Fruit fly (Drosophila melanogaster): ENCODE data around the gene GILT1.
A peak's percentile ranks its signal among the peaks of the same experiment; 100 is the strongest.

The GILT1 gene

DNA sequence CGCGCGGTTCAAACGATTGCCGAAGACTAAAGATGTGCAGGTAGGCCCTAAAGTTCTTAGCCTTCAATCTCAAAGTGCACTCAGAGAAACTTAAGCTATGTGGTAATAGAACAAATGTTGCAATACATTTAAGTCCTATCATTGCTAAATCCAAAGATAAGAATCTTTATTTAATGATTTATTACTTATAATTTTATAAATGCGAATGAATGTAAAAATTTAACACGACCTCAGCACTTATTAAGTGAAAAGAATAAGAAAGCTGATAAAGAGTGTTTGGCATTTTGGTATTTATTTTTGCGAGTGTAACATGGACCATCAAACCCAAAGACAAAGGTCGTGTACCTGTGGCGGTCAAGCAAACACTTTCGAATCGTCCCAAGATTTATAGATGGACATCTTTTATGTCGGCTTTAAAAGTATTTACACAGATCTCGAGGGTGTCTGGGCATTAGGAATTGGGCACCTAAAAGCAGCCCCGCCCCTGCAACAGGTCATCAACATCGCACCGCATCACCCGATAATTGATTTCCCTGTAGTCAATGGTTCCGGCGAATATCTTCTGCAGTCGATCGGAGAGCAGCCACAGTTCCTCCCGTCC lies 3.3 kb upstream of the GILT1 start, which contains the start of gene yellow-e3 (continued):
- no peak for TF ChIP-seq HLH54F (GFP tag; optimal IDR thresholded peaks at IDR 0.05)
- no peak for TF ChIP-seq cwo (GFP tag; optimal IDR thresholded peaks at IDR 0.05)
- TF ChIP-seq CG10654 (GFP tag; optimal IDR thresholded peaks at IDR 0.05), result no peak
- TF ChIP-seq NC2α (GFP tag; optimal IDR thresholded peaks at IDR 0.05), result no peak
- peak; percentile 59 for TF ChIP-seq D19A (tag; optimal IDR thresholded peaks at IDR 0.05)
- TF ChIP-seq Six4 (GFP tag; optimal IDR thresholded peaks at IDR 0.05), result no peak
- no peak for TF ChIP-seq pzg (GFP tag; optimal IDR thresholded peaks at IDR 0.05)
- no peak for TF ChIP-seq Doc2 (GFP tag; IDR thresholded peaks at IDR 0.05)
- TF ChIP-seq br (optimal IDR thresholded peaks at IDR 0.05), result no peak
- peak; percentile 65 for TF ChIP-seq gem (tag; optimal IDR thresholded peaks at IDR 0.05)
- TF ChIP-seq CG1233 (GFP tag; optimal IDR thresholded peaks at IDR 0.05), result no peak
- peak; percentile 6 for TF ChIP-seq CG11504 (tag; optimal IDR thresholded peaks at IDR 0.05)
- no peak for TF ChIP-seq CG12769 (tag; optimal IDR thresholded peaks at IDR 0.05)
- TF ChIP-seq chm (GFP tag; IDR thresholded peaks at IDR 0.05), result no peak
- peak; percentile 25 for TF ChIP-seq CoRest (tag; optimal IDR thresholded peaks at IDR 0.05)
- TF ChIP-seq dmrt11E (tag; optimal IDR thresholded peaks at IDR 0.05), result peak; percentile 87
- peak; percentile 16 for TF ChIP-seq CG30403 (GFP tag; optimal IDR thresholded peaks at IDR 0.05)
- peak; percentile 14 for TF ChIP-seq CG1602 (GFP tag; optimal IDR thresholded peaks at IDR 0.05)
- peak; percentile 41 for TF ChIP-seq CG16815 (GFP tag; optimal IDR thresholded peaks at IDR 0.05)
- no peak for TF ChIP-seq Usf (GFP tag; optimal IDR thresholded peaks at IDR 0.05)
- peak; percentile 11 for TF ChIP-seq stwl (tag; optimal IDR thresholded peaks at IDR 0.05)
- TF ChIP-seq Doc3 (GFP tag; IDR thresholded peaks at IDR 0.05; ENCODE audit: partially characterized antibody), result no peak
- no peak for TF ChIP-seq CG17186 (GFP tag; optimal IDR thresholded peaks at IDR 0.05)
- TF ChIP-seq CG15696 (tag; optimal IDR thresholded peaks at IDR 0.05), result peak; percentile 90
- TF ChIP-seq Hr3 (GFP tag; optimal IDR thresholded peaks at IDR 0.05), result no peak
- no peak for TF ChIP-seq CG5245 (GFP tag; optimal IDR thresholded peaks at IDR 0.05)
- no peak for TF ChIP-seq CG7786 (GFP tag; optimal IDR thresholded peaks at IDR 0.05)
- TF ChIP-seq CG8765 (GFP tag; IDR thresholded peaks at IDR 0.05), result peak; percentile 39; the same call in 1 of the 2 replicates
- TF ChIP-seq unpg (GFP tag; optimal IDR thresholded peaks at IDR 0.05), result peak; percentile 16
- TF ChIP-seq Ssrp (tag; optimal IDR thresholded peaks at IDR 0.05), result peak; percentile 17
- peak; percentile 28 for TF ChIP-seq Elba2 (GFP tag; optimal IDR thresholded peaks at IDR 0.05)
- TF ChIP-seq HmgD (GFP tag; optimal IDR thresholded peaks at IDR 0.05), result no peak
- no peak for TF ChIP-seq caup (GFP tag; optimal IDR thresholded peaks at IDR 0.05; ENCODE audit: severe bottlenecking)
- no peak for TF ChIP-seq HHEX (GFP tag; optimal IDR thresholded peaks at IDR 0.05)
- TF ChIP-seq CG2120 (GFP tag; optimal IDR thresholded peaks at IDR 0.05), result no peak
- no peak for TF ChIP-seq klu (GFP tag; IDR thresholded peaks at IDR 0.05)
- no peak for TF ChIP-seq D (optimal IDR thresholded peaks at IDR 0.05)
- peak; percentile 7 for TF ChIP-seq D (GFP tag; optimal IDR thresholded peaks at IDR 0.05)
- peak; percentile 76 for TF ChIP-seq CG10979 (tag; optimal IDR thresholded peaks at IDR 0.05)
- peak; percentile 44 for TF ChIP-seq grau (tag; optimal IDR thresholded peaks at IDR 0.05)
- no peak for TF ChIP-seq pb (GFP tag; optimal IDR thresholded peaks at IDR 0.05)
- no peak for TF ChIP-seq ftz-f1 (GFP tag; optimal IDR thresholded peaks at IDR 0.05)
- TF ChIP-seq Fer2 (tag; optimal IDR thresholded peaks at IDR 0.05), result no peak
- TF ChIP-seq sc (optimal IDR thresholded peaks at IDR 0.05), result no peak
- peak; percentile 5 for TF ChIP-seq sc (GFP tag; optimal IDR thresholded peaks at IDR 0.05)
- TF ChIP-seq CG16779 (GFP tag; IDR thresholded peaks at IDR 0.05), result no peak
- TF ChIP-seq ara (GFP tag; IDR thresholded peaks at IDR 0.05), result no peak
- TF ChIP-seq CG10274 (GFP tag; optimal IDR thresholded peaks at IDR 0.05), result no peak
- peak; percentile 20 for TF ChIP-seq fd96Cb (tag; optimal IDR thresholded peaks at IDR 0.05)
- peak; percentile 64 for TF ChIP-seq fd102C (GFP tag; optimal IDR thresholded peaks at IDR 0.05)
- TF ChIP-seq zfh1 (GFP tag; IDR thresholded peaks at IDR 0.05), result peak; percentile 64; the same call in 2 of the 3 replicates
